ENCODE assay signal across 1 fruit fly cellular context in genomic region chr3R:28674788-28675187, dm6.
A peak's percentile ranks its signal among the peaks of the same experiment; 100 is the strongest.
TF ChIP-seq lines count a peak whose summit lies in the region.

Gene snu, plus strand, starts transcription at chr3R:28675041.

TF ChIP-seq in whole organism, embryonic, 481 proteins besides CTCF, POLR2A, EP300 and RAD21 (continued from another document):
- TF ChIP-seq CG1024 (GFP tag; IDR thresholded peaks at IDR 0.05; lab: Robert Waterston, UW) = no peak
- TF ChIP-seq Trl (optimal IDR thresholded peaks at IDR 0.05; lab: Kevin White, UChicago) = peak; percentile 54 to 62
- no peak for TF ChIP-seq Trl (GFP tag; optimal IDR thresholded peaks at IDR 0.05; lab: Kevin White, UChicago)
- TF ChIP-seq CG33557 (GFP tag; optimal IDR thresholded peaks at IDR 0.05; lab: Kevin White, UChicago) = no peak
- no peak for TF ChIP-seq CG17385 (GFP tag; optimal IDR thresholded peaks at IDR 0.05; lab: Kevin White, UChicago)
- TF ChIP-seq Neu2 (GFP tag; optimal IDR thresholded peaks at IDR 0.05; lab: Kevin White, UChicago; ENCODE audit: borderline replicate concordance) = no peak
- TF ChIP-seq CG4820 (GFP tag; optimal IDR thresholded peaks at IDR 0.05; lab: Kevin White, UChicago) = no peak
- no peak for TF ChIP-seq bsh (GFP tag; optimal IDR thresholded peaks at IDR 0.05; lab: Kevin White, UChicago)
- TF ChIP-seq disco-r (GFP tag; optimal IDR thresholded peaks at IDR 0.05; lab: Kevin White, UChicago) = no peak
- TF ChIP-seq wor (GFP tag; IDR thresholded peaks at IDR 0.05; lab: Robert Waterston, UW) = no peak
- TF ChIP-seq Deaf1 (tag; optimal IDR thresholded peaks at IDR 0.05; lab: Kevin White, UChicago) = peak; percentile 60
- TF ChIP-seq Blimp-1 (GFP tag; optimal IDR thresholded peaks at IDR 0.05; lab: Kevin White, UChicago) = peak; percentile 43
- TF ChIP-seq Gug (GFP tag; IDR thresholded peaks at IDR 0.05; lab: Robert Waterston, UW) = no peak
- TF ChIP-seq ci (GFP tag; IDR thresholded peaks at IDR 0.05; lab: Robert Waterston, UW) = peak; percentile 44; the same call in 1 of the 3 replicates
- no peak for TF ChIP-seq Hmx (GFP tag; optimal IDR thresholded peaks at IDR 0.05; lab: Kevin White, UChicago)
- peak; percentile 69 for TF ChIP-seq sqz (GFP tag; optimal IDR thresholded peaks at IDR 0.05; lab: Kevin White, UChicago)
- no peak for TF ChIP-seq seq (GFP tag; IDR thresholded peaks at IDR 0.05; lab: Robert Waterston, UW)
- TF ChIP-seq CG2712 (tag; optimal IDR thresholded peaks at IDR 0.05; lab: Kevin White, UChicago) = no peak
- no peak for TF ChIP-seq nerfin-1 (tag; optimal IDR thresholded peaks at IDR 0.05; lab: Kevin White, UChicago)
- no peak for TF ChIP-seq Bteb2 (GFP tag; optimal IDR thresholded peaks at IDR 0.05; lab: Kevin White, UChicago)
- TF ChIP-seq HLHmδ (GFP tag; optimal IDR thresholded peaks at IDR 0.05; lab: Kevin White, UChicago) = no peak
- TF ChIP-seq sens (GFP tag; lab: Kevin White, UChicago) = peak; percentile 58
- TF ChIP-seq NfI (GFP tag; optimal IDR thresholded peaks at IDR 0.05; lab: Kevin White, UChicago) = no peak
- peak; percentile 6 for TF ChIP-seq Fer1 (GFP tag; optimal IDR thresholded peaks at IDR 0.05; lab: Kevin White, UChicago)
- TF ChIP-seq CG7928 (GFP tag; optimal IDR thresholded peaks at IDR 0.05; lab: Kevin White, UChicago) = no peak
- peak; percentile 31 for TF ChIP-seq kni (GFP tag; optimal IDR thresholded peaks at IDR 0.05; lab: Kevin White, UChicago)
- no peak for TF ChIP-seq HmgZ (tag; optimal IDR thresholded peaks at IDR 0.05; lab: Kevin White, UChicago)
- TF ChIP-seq Jarid2 (GFP tag; optimal IDR thresholded peaks at IDR 0.05; lab: Kevin White, UChicago) = peak; percentile 54
- peak; percentile 12 for TF ChIP-seq ATbp (GFP tag; optimal IDR thresholded peaks at IDR 0.05; lab: Kevin White, UChicago)
- no peak for TF ChIP-seq gsb (GFP tag; IDR thresholded peaks at IDR 0.05; lab: Robert Waterston, UW)
- no peak for TF ChIP-seq CG10267 (tag; optimal IDR thresholded peaks at IDR 0.05; lab: Kevin White, UChicago)
- peak; percentile 49 for TF ChIP-seq CG5180 (GFP tag; optimal IDR thresholded peaks at IDR 0.05; lab: Kevin White, UChicago)
- TF ChIP-seq ttk (GFP tag; IDR thresholded peaks at IDR 0.05; lab: Robert Waterston, UW) = no peak
- no peak for TF ChIP-seq pita (GFP tag; optimal IDR thresholded peaks at IDR 0.05; lab: Kevin White, UChicago)
- TF ChIP-seq wek (GFP tag; optimal IDR thresholded peaks at IDR 0.05; lab: Kevin White, UChicago) = peak; percentile 14
- TF ChIP-seq CG14014 (GFP tag; IDR thresholded peaks at IDR 0.05; lab: Robert Waterston, UW) = peak; percentile 29; the same call in 1 of the 2 replicates
- TF ChIP-seq CG13296 (GFP tag; optimal IDR thresholded peaks at IDR 0.05; lab: Kevin White, UChicago) = peak; percentile 3
- no peak for TF ChIP-seq caup (GFP tag; optimal IDR thresholded peaks at IDR 0.05; lab: Kevin White, UChicago; ENCODE audit: severe bottlenecking)
- no peak for TF ChIP-seq oc (tag; optimal IDR thresholded peaks at IDR 0.05; lab: Kevin White, UChicago)
- peak; percentile 37 for TF ChIP-seq Med (GFP tag; lab: Kevin White, UChicago)
- TF ChIP-seq CG9876 (GFP tag; optimal IDR thresholded peaks at IDR 0.05; lab: Kevin White, UChicago) = no peak
- no peak for TF ChIP-seq Dbx (GFP tag; IDR thresholded peaks at IDR 0.05; lab: Robert Waterston, UW)
- no peak for TF ChIP-seq Sox100B (GFP tag; optimal IDR thresholded peaks at IDR 0.05; lab: Kevin White, UChicago)
- TF ChIP-seq emc (GFP tag; optimal IDR thresholded peaks at IDR 0.05; lab: Kevin White, UChicago) = no peak
- no peak for TF ChIP-seq CG2202 (tag; optimal IDR thresholded peaks at IDR 0.05; lab: Kevin White, UChicago)
- TF ChIP-seq unc-4 (GFP tag; IDR thresholded peaks at IDR 0.05; lab: Robert Waterston, UW; ENCODE audit: partially characterized antibody) = no peak
- no peak for TF ChIP-seq CG32772 (GFP tag; IDR thresholded peaks at IDR 0.05; lab: Robert Waterston, UW)
- TF ChIP-seq her (GFP tag; optimal IDR thresholded peaks at IDR 0.05; lab: Kevin White, UChicago) = no peak
- TF ChIP-seq Adf1 (GFP tag; IDR thresholded peaks at IDR 0.05; lab: Robert Waterston, UW) = no peak
- TF ChIP-seq dmrt99B (tag; optimal IDR thresholded peaks at IDR 0.05; lab: Kevin White, UChicago) = peak; percentile 15
- TF ChIP-seq Awh (GFP tag; IDR thresholded peaks at IDR 0.05; lab: Robert Waterston, UW) = 0 out of 2 replicates have a peak, but pooled peaks have one; percentile 38
- no peak for TF ChIP-seq HmgD (GFP tag; optimal IDR thresholded peaks at IDR 0.05; lab: Kevin White, UChicago)
- TF ChIP-seq BtbVII (GFP tag; optimal IDR thresholded peaks at IDR 0.05; lab: Kevin White, UChicago) = no peak
- no peak for TF ChIP-seq CG5953 (GFP tag; IDR thresholded peaks at IDR 0.05; lab: Robert Waterston, UW)
- TF ChIP-seq al (GFP tag; IDR thresholded peaks at IDR 0.05; lab: Robert Waterston, UW) = no peak
- TF ChIP-seq CG12236 (GFP tag; optimal IDR thresholded peaks at IDR 0.05; lab: Kevin White, UChicago) = no peak
- TF ChIP-seq btn (GFP tag; optimal IDR thresholded peaks at IDR 0.05; lab: Kevin White, UChicago) = no peak
- TF ChIP-seq CG17912 (GFP tag; optimal IDR thresholded peaks at IDR 0.05; lab: Kevin White, UChicago) = no peak
- TF ChIP-seq chinmo (GFP tag; IDR thresholded peaks at IDR 0.05; lab: Robert Waterston, UW; ENCODE audit: partially characterized antibody) = 0 out of 4 replicates have a peak, but pooled peaks have one; percentile 65
- TF ChIP-seq Taf1 (GFP tag; IDR thresholded peaks at IDR 0.05; lab: Robert Waterston, UW) = no peak
- TF ChIP-seq CG9437 (GFP tag; optimal IDR thresholded peaks at IDR 0.05; lab: Kevin White, UChicago) = no peak
- no peak for TF ChIP-seq CG13624 (GFP tag; optimal IDR thresholded peaks at IDR 0.05; lab: Kevin White, UChicago)
- TF ChIP-seq ap (GFP tag; IDR thresholded peaks at IDR 0.05; lab: Robert Waterston, UW) = no peak
- no peak for TF ChIP-seq Dref (GFP tag; IDR thresholded peaks at IDR 0.05; lab: Robert Waterston, UW)
